Fruit fly (Drosophila melanogaster): ENCODE data around the gene Or65b.

Gene Or65b

DNA sequence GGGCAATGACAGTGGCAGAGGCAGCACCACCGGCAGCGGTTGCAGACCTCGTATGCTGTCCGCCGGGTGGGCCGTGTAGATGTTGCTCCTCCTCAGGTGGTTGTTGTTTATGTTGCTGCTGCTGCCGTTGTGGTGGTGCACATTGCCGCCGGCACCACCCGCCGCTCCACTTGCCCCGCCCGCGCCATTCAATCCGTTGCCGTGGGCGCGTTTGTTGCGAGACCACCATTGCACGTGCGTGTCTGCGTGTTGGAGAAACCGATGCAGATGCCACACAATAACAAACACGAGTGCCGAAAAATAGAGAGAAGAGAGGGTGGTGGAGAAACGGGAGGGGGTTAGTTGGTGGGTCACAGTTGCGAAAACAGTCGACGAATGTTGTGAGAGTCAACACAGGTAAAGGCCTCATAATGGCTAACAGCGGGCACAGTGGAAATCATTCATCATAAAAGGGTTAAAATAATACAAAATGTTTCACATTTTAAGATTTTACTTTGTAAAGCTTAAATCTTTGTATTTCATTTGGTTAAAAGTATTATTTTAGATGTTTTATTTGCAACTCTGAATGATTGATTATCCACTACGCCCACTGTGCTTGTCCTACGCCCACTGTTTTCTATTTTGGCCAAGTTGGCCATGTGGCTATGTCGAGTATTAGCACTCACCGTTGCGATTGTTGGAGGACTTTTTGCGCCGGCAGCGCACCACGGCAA is 6.1 kb downstream of the Or65b start (continued):
- TF ChIP-seq CG16813 (GFP tag; IDR thresholded peaks at IDR 0.05; ENCODE audit: partially characterized antibody) (no peak), Spps (tag; optimal IDR thresholded peaks at IDR 0.05) (no peak), sd (tag; optimal IDR thresholded peaks at IDR 0.05) (no peak), NC2α (GFP tag; optimal IDR thresholded peaks at IDR 0.05) (no peak), Dip2 (GFP tag; IDR thresholded peaks at IDR 0.05) (no peak), dmrt99B (tag; optimal IDR thresholded peaks at IDR 0.05) (peak; percentile 2), Ets65A (GFP tag) (peak; percentile 68), dpn (GFP tag; optimal IDR thresholded peaks at IDR 0.05) (no peak), CG11723 (GFP tag; optimal IDR thresholded peaks at IDR 0.05) (no peak), CG1602 (GFP tag; optimal IDR thresholded peaks at IDR 0.05) (no peak)

DNA sequence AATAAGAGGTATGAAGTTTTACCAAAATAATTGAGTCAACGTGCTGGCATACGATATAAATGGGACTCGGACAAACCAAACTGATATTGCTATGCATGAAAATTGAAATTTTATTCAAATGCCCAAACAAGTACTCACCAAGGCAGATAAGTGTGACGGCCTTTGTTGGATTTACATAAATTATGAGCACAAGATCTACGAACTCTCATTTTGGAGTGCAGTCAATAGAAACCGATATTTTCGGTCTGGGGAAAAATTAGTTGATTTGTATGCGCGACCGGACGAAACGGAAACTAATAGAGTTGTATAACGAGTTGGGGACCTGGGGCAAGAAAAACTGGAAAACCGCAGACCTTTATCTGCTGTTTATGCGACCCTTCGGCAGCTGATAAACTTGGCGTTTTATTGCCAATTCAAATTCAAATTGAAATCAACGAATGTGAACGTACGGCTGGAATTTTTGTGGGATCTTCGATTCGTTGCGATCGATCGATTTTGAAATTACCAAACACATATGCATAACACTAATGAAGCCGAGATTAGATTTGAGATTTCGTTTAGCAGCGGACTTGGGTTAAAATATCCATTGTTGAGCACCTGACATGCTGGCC is 10.9 kb downstream of the Or65b start:
- TF ChIP-seq Neu2 (GFP tag; optimal IDR thresholded peaks at IDR 0.05; ENCODE audit: borderline replicate concordance), result no peak
- TF ChIP-seq chm (GFP tag; IDR thresholded peaks at IDR 0.05), result 0 out of 2 replicates have a peak, but pooled peaks have one; percentile 14
- peak; percentile 94 for TF ChIP-seq sd (tag; optimal IDR thresholded peaks at IDR 0.05)
- no peak for TF ChIP-seq CG1603 (tag; optimal IDR thresholded peaks at IDR 0.05)
- TF ChIP-seq CG12769 (tag; optimal IDR thresholded peaks at IDR 0.05), result peak; percentile 43
- no peak for TF ChIP-seq CG2116 (GFP tag; optimal IDR thresholded peaks at IDR 0.05)
- TF ChIP-seq Awh (GFP tag; IDR thresholded peaks at IDR 0.05), result peak; percentile 87
- TF ChIP-seq CG6175 (GFP tag; IDR thresholded peaks at IDR 0.05), result no peak
- TF ChIP-seq ase (GFP tag; IDR thresholded peaks at IDR 0.05), result no peak
- TF ChIP-seq CG17912 (GFP tag; optimal IDR thresholded peaks at IDR 0.05), result no peak
- no peak for TF ChIP-seq CG2712 (tag; optimal IDR thresholded peaks at IDR 0.05)
- TF ChIP-seq jumu (GFP tag; optimal IDR thresholded peaks at IDR 0.05), result no peak
- TF ChIP-seq vvl (GFP tag; IDR thresholded peaks at IDR 0.05), result peak; percentile 82
- peak; percentile 77 for TF ChIP-seq oc (tag; optimal IDR thresholded peaks at IDR 0.05)
- TF ChIP-seq Hr78 (GFP tag; optimal IDR thresholded peaks at IDR 0.05), result peak in 1 of 2 experiments; percentile 12
- TF ChIP-seq CG13894 (tag; optimal IDR thresholded peaks at IDR 0.05), result peak; percentile 15
- peak; percentile 75 for TF ChIP-seq onecut (GFP tag; IDR thresholded peaks at IDR 0.05)
- TF ChIP-seq run (tag; optimal IDR thresholded peaks at IDR 0.05), result peak; percentile 79
- peak in 1 of 2 experiments; percentile 66 for TF ChIP-seq Pdp1 (GFP tag; optimal IDR thresholded peaks at IDR 0.05)
- TF ChIP-seq grn (GFP tag; optimal IDR thresholded peaks at IDR 0.05), result peak; percentile 86
- TF ChIP-seq abd-A (tag; optimal IDR thresholded peaks at IDR 0.05), result peak; percentile 98
- TF ChIP-seq kni (GFP tag; optimal IDR thresholded peaks at IDR 0.05), result peak; percentile 36
- TF ChIP-seq btn (GFP tag; optimal IDR thresholded peaks at IDR 0.05), result no peak
- TF ChIP-seq CG8478 (optimal IDR thresholded peaks at IDR 0.05), result no peak
- TF ChIP-seq CG2199 (GFP tag; IDR thresholded peaks at IDR 0.05), result peak; percentile 59; the same call in 1 of the 3 replicates
- peak; percentile 66; the same call in 2 of the 4 replicates for TF ChIP-seq chinmo (GFP tag; IDR thresholded peaks at IDR 0.05; ENCODE audit: partially characterized antibody)
- no peak for TF ChIP-seq emc (GFP tag; optimal IDR thresholded peaks at IDR 0.05)
- no peak for TF ChIP-seq GATAe (GFP tag; conservative IDR thresholded peaks at IDR 0.05)

DNA sequence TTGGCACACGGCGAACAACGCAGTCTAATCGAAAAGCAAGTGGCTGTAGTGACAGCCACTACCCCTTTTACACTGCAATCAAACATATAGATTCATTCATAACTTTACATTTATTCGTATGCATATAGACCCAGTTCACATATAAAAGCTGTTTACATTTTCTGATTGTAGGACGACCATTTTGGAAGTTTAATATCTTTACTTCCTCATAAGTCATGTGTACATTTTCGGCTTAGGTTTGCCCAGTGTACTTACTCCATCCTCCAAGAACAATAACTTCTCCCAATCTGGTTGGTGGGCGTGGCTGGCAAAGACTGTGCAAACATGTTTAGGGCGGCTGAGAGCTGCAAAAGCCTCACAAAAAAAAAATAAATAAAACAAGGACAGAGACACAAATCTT is 12.9 kb downstream of the Or65b start:
- peak; percentile 28 for TF ChIP-seq CG2678 (tag; optimal IDR thresholded peaks at IDR 0.05)
- TF ChIP-seq eve (GFP tag; optimal IDR thresholded peaks at IDR 0.05), result peak in 1 of 2 experiments; percentile 24
- TF ChIP-seq Taf1 (GFP tag; IDR thresholded peaks at IDR 0.05), result 0 out of 2 replicates have a peak, but pooled peaks have one; percentile 5
- TF ChIP-seq sima (GFP tag; optimal IDR thresholded peaks at IDR 0.05), result no peak
- TF ChIP-seq CG17385 (GFP tag; optimal IDR thresholded peaks at IDR 0.05), result no peak
- TF ChIP-seq ATbp (GFP tag; optimal IDR thresholded peaks at IDR 0.05), result peak; percentile 5
- peak; percentile 52 for TF ChIP-seq CG18599 (GFP tag; optimal IDR thresholded peaks at IDR 0.05)
- TF ChIP-seq dpn (GFP tag; optimal IDR thresholded peaks at IDR 0.05), result no peak
- TF ChIP-seq slbo (GFP tag; IDR thresholded peaks at IDR 0.05), result 0 out of 2 replicates have a peak, but pooled peaks have one; percentile 38
- peak; percentile 27 for TF ChIP-seq CG11504 (tag; optimal IDR thresholded peaks at IDR 0.05)
- peak; percentile 17 for TF ChIP-seq gem (tag; optimal IDR thresholded peaks at IDR 0.05)
- TF ChIP-seq CG4360 (GFP tag; IDR thresholded peaks at IDR 0.05), result no peak
